Fruit fly (Drosophila melanogaster): Measurements from ENCODE around the gene Ge-1.

Ge-1 gene

dm6 chr2L:11058111-11058665 lies 42.5 kb downstream of the Ge-1 start (continued):
- TF ChIP-seq CG8924 (tag; optimal IDR thresholded peaks at IDR 0.05): no peak
- no peak for TF ChIP-seq unc-4 (GFP tag; IDR thresholded peaks at IDR 0.05; ENCODE audit: partially characterized antibody)
- TF ChIP-seq CG2129 (GFP tag; IDR thresholded peaks at IDR 0.05; ENCODE audit: partially characterized antibody): no peak
- TF ChIP-seq grn (GFP tag; optimal IDR thresholded peaks at IDR 0.05): peak; percentile 19
- no peak for TF ChIP-seq CG15479 (GFP tag; optimal IDR thresholded peaks at IDR 0.05)
- TF ChIP-seq CG1529 (GFP tag; optimal IDR thresholded peaks at IDR 0.05): peak; percentile 14
- TF ChIP-seq Trl (optimal IDR thresholded peaks at IDR 0.05): no peak
- TF ChIP-seq Trl (GFP tag; optimal IDR thresholded peaks at IDR 0.05): no peak
- TF ChIP-seq CG3281 (GFP tag; optimal IDR thresholded peaks at IDR 0.05): no peak
- no peak for TF ChIP-seq CG8944 (GFP tag; optimal IDR thresholded peaks at IDR 0.05)
- TF ChIP-seq Fer2 (tag; optimal IDR thresholded peaks at IDR 0.05): no peak
- TF ChIP-seq Dip3 (GFP tag; optimal IDR thresholded peaks at IDR 0.05): no peak
- no peak for TF ChIP-seq Gsc (GFP tag; IDR thresholded peaks at IDR 0.05)
- TF ChIP-seq CG14667 (GFP tag; IDR thresholded peaks at IDR 0.05): 0 out of 2 replicates have a peak, but pooled peaks have one; percentile 1
- TF ChIP-seq sug (tag; optimal IDR thresholded peaks at IDR 0.05): no peak
- TF ChIP-seq Mes4 (GFP tag; optimal IDR thresholded peaks at IDR 0.05): no peak
- no peak for TF ChIP-seq CG10267 (tag; optimal IDR thresholded peaks at IDR 0.05)
- no peak for TF ChIP-seq vnd (GFP tag; IDR thresholded peaks at IDR 0.05; ENCODE audit: partially characterized antibody)
- no peak for TF ChIP-seq CG6272 (GFP tag; IDR thresholded peaks at IDR 0.05)
- no peak for TF ChIP-seq CG33557 (GFP tag; optimal IDR thresholded peaks at IDR 0.05)
- peak; percentile 51; the same call in 1 of the 3 replicates for TF ChIP-seq croc (GFP tag; conservative IDR thresholded peaks at IDR 0.05)
- TF ChIP-seq CG2199 (GFP tag; IDR thresholded peaks at IDR 0.05): no peak
- TF ChIP-seq CG9817 (tag; optimal IDR thresholded peaks at IDR 0.05): peak; percentile 70
- no peak for TF ChIP-seq twi (tag; optimal IDR thresholded peaks at IDR 0.05)
- no peak for TF ChIP-seq Kr (GFP tag; optimal IDR thresholded peaks at IDR 0.05)
- no peak; the same call in 1 of the 2 replicates for TF ChIP-seq wdn (GFP tag; IDR thresholded peaks at IDR 0.05)
- TF ChIP-seq CoRest (tag; optimal IDR thresholded peaks at IDR 0.05): no peak
- TF ChIP-seq zen2 (GFP tag; IDR thresholded peaks at IDR 0.05; ENCODE audit: partially characterized antibody): no peak
- no peak for TF ChIP-seq grau (tag; optimal IDR thresholded peaks at IDR 0.05)
- TF ChIP-seq H15 (GFP tag; IDR thresholded peaks at IDR 0.05): no peak
- no peak for TF ChIP-seq pnt (GFP tag; optimal IDR thresholded peaks at IDR 0.05)
- no peak for TF ChIP-seq HLH54F (GFP tag; optimal IDR thresholded peaks at IDR 0.05)
- TF ChIP-seq Dfd (GFP tag; optimal IDR thresholded peaks at IDR 0.05): no peak
- no peak for TF ChIP-seq emc (GFP tag; optimal IDR thresholded peaks at IDR 0.05)
- TF ChIP-seq CG12391 (tag; optimal IDR thresholded peaks at IDR 0.05): no peak
- TF ChIP-seq dmrt99B (tag; optimal IDR thresholded peaks at IDR 0.05): no peak
- TF ChIP-seq prd (optimal IDR thresholded peaks at IDR 0.05): no peak
- TF ChIP-seq prd (GFP tag; IDR thresholded peaks at IDR 0.05): no peak
- TF ChIP-seq sc (optimal IDR thresholded peaks at IDR 0.05): no peak
- no peak for TF ChIP-seq sc (GFP tag; optimal IDR thresholded peaks at IDR 0.05)
- TF ChIP-seq CG12104 (GFP tag; optimal IDR thresholded peaks at IDR 0.05): no peak
- TF ChIP-seq chinmo (GFP tag; IDR thresholded peaks at IDR 0.05; ENCODE audit: partially characterized antibody): peak; percentile 66; the same call in 1 of the 4 replicates
- TF ChIP-seq CG7271 (tag; optimal IDR thresholded peaks at IDR 0.05): no peak
- no peak for TF ChIP-seq CG7357 (GFP tag; IDR thresholded peaks at IDR 0.05)
- no peak for TF ChIP-seq HLH4C (GFP tag; IDR thresholded peaks at IDR 0.05; ENCODE audit: partially characterized antibody)
- no peak for TF ChIP-seq CG10565 (GFP tag; optimal IDR thresholded peaks at IDR 0.05)
- TF ChIP-seq CG18262 (tag; optimal IDR thresholded peaks at IDR 0.05): no peak
- no peak for TF ChIP-seq CG14050 (GFP tag; IDR thresholded peaks at IDR 0.05)
- TF ChIP-seq CG17186 (GFP tag; optimal IDR thresholded peaks at IDR 0.05): no peak
- TF ChIP-seq Hr78 (GFP tag; optimal IDR thresholded peaks at IDR 0.05): peak in 1 of 2 experiments; percentile 100
- no peak for TF ChIP-seq CG7372 (GFP tag; IDR thresholded peaks at IDR 0.05)

All from whole organism, embryonic.